Fruit fly (Drosophila melanogaster): ENCODE data around the gene CG7606.
A peak's percentile ranks its signal among the peaks of the same experiment; 100 is the strongest.

CG7606 gene

DNA sequence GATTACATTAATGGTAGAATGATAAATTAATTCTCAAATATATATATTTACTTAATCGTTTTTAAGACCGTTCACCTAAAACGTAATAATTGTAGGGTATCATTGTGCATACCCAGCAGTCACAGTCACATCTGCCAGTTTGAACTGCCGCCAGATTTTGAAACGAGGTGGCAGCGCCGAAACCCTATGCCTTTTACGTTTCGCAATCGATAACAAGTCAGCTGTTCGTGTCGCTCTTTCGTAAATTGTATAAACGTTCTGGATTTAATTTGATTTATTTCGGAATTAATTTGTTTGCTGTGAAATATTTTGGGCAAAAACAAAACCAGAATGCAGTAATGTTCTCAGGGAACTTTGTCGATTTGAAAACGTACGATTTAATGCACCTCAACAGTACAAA is 51.1 kb downstream of the CG7606 start, which contains the start of gene CG14322 (continued):
- no peak for TF ChIP-seq ci (GFP tag; IDR thresholded peaks at IDR 0.05)
- TF ChIP-seq Dek (tag; optimal IDR thresholded peaks at IDR 0.05) = no peak
- peak; percentile 13 for TF ChIP-seq Elba2 (GFP tag; optimal IDR thresholded peaks at IDR 0.05)
- TF ChIP-seq YL-1 (GFP tag; optimal IDR thresholded peaks at IDR 0.05) = no peak
- no peak for TF ChIP-seq twi (tag; optimal IDR thresholded peaks at IDR 0.05)
- no peak for TF ChIP-seq Meics (GFP tag; optimal IDR thresholded peaks at IDR 0.05)
- TF ChIP-seq CG33557 (GFP tag; optimal IDR thresholded peaks at IDR 0.05) = no peak
- TF ChIP-seq chn (GFP tag; optimal IDR thresholded peaks at IDR 0.05) = no peak
- no peak for TF ChIP-seq hb (GFP tag; IDR thresholded peaks at IDR 0.05; ENCODE audit: partially characterized antibody)
- peak; percentile 59 for TF ChIP-seq pzg (GFP tag; optimal IDR thresholded peaks at IDR 0.05)
- no peak for TF ChIP-seq BtbVII (GFP tag; optimal IDR thresholded peaks at IDR 0.05)
- no peak for TF ChIP-seq CG10431 (GFP tag; optimal IDR thresholded peaks at IDR 0.05)
- TF ChIP-seq Gug (GFP tag; IDR thresholded peaks at IDR 0.05) = peak; percentile 54; the same call in 2 of the 4 replicates
- peak; percentile 77 for TF ChIP-seq stwl (tag; optimal IDR thresholded peaks at IDR 0.05)
- peak; percentile 12 for TF ChIP-seq MESR4 (GFP tag; optimal IDR thresholded peaks at IDR 0.05)
- TF ChIP-seq Opbp (GFP tag; IDR thresholded peaks at IDR 0.05; ENCODE audit: partially characterized antibody) = peak; percentile 23; the same call in 2 of the 3 replicates
- peak; percentile 19 for TF ChIP-seq lilli (GFP tag; optimal IDR thresholded peaks at IDR 0.05)
- TF ChIP-seq CG17612 (GFP tag; IDR thresholded peaks at IDR 0.05) = no peak
- TF ChIP-seq slou (GFP tag; optimal IDR thresholded peaks at IDR 0.05) = no peak
- TF ChIP-seq Scr (GFP tag; IDR thresholded peaks at IDR 0.05; ENCODE audit: partially characterized antibody) = 0 out of 2 replicates have a peak, but pooled peaks have one; percentile 33
- TF ChIP-seq unpg (GFP tag; optimal IDR thresholded peaks at IDR 0.05) = no peak
- TF ChIP-seq CG2678 (tag; optimal IDR thresholded peaks at IDR 0.05) = no peak
- TF ChIP-seq sisA (GFP tag; IDR thresholded peaks at IDR 0.05) = peak; percentile 31; the same call in 1 of the 2 replicates
- TF ChIP-seq unc-4 (GFP tag; IDR thresholded peaks at IDR 0.05; ENCODE audit: partially characterized antibody) = 0 out of 2 replicates have a peak, but pooled peaks have one; percentile 23
- TF ChIP-seq D19B (GFP tag; optimal IDR thresholded peaks at IDR 0.05) = peak; percentile 94
- no peak for TF ChIP-seq Hmx (GFP tag; optimal IDR thresholded peaks at IDR 0.05)
- TF ChIP-seq CG10979 (tag; optimal IDR thresholded peaks at IDR 0.05) = no peak
- TF ChIP-seq CG2129 (GFP tag; IDR thresholded peaks at IDR 0.05; ENCODE audit: partially characterized antibody) = no peak
- no peak for TF ChIP-seq CG8359 (GFP tag; optimal IDR thresholded peaks at IDR 0.05; ENCODE audit: borderline replicate concordance)
- no peak for TF ChIP-seq dmrt11E (tag; optimal IDR thresholded peaks at IDR 0.05)
- TF ChIP-seq CG6689 (GFP tag; IDR thresholded peaks at IDR 0.05) = no peak
- TF ChIP-seq CG9876 (GFP tag; optimal IDR thresholded peaks at IDR 0.05) = no peak
- TF ChIP-seq crp (GFP tag; optimal IDR thresholded peaks at IDR 0.05) = peak; percentile 59 to 93
- no peak for TF ChIP-seq CG16815 (GFP tag; optimal IDR thresholded peaks at IDR 0.05)
- no peak for TF ChIP-seq toy (GFP tag; IDR thresholded peaks at IDR 0.05)
- TF ChIP-seq dpn (GFP tag; optimal IDR thresholded peaks at IDR 0.05) = peak in 1 of 2 experiments; percentile 25
- TF ChIP-seq CG3847 (GFP tag; IDR thresholded peaks at IDR 0.05) = peak; percentile 48
- TF ChIP-seq CG15696 (tag; optimal IDR thresholded peaks at IDR 0.05) = peak; percentile 8
- peak; percentile 4 for TF ChIP-seq pfk (GFP tag; optimal IDR thresholded peaks at IDR 0.05)
- TF ChIP-seq jumu (GFP tag; optimal IDR thresholded peaks at IDR 0.05) = no peak
